Worm (Caenorhabditis elegans): ENCODE results near the gene F53A3.1.

DNA sequence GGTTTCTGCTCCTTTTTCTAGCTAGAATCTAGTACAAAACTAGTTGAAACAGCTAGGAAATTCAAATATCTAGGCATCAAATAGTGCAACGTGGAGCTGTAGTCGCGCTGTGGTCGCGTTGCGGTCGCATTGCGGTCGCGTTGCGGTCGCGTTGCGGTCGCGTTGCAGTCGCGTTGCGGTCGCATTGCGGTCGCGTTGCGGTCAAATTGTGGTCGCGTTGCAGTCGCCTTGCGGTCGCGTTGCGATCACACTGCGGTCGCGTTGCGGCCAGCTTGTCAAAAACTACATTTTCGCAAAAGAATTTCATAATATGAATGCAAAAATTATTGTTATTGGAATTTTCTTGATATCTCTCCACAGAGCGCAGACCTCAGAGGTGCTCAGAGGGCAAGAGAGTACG lies 32.6 kb upstream of the F53A3.1 start:
- TF ChIP-seq ets-7 (tag; optimal IDR thresholded peaks at IDR 0.05) (no peak), tbx-11 (GFP tag; IDR thresholded peaks at IDR 0.05) (no peak), sea-1 (GFP tag; conservative IDR thresholded peaks at IDR 0.05) (no peak), flt-1 (GFP tag; IDR thresholded peaks at IDR 0.05) (no peak)

Measured in whole organism, early embryonic.